Fruit fly (Drosophila melanogaster): ENCODE measurements around the gene CG13101.
A peak's percentile ranks its signal among the peaks of the same experiment; 100 is the strongest.

The CG13101 gene

dm6 chr2L:8951184-8951934, 33.3 kb downstream of the CG13101 start, which contains the start of gene C1GalTA (continued):
- TF ChIP-seq ato (GFP tag; IDR thresholded peaks at IDR 0.05; ENCODE audit: partially characterized antibody): no peak
- peak; percentile 95 for TF ChIP-seq CG9215 (GFP tag; IDR thresholded peaks at IDR 0.05)
- no peak for TF ChIP-seq btn (GFP tag; optimal IDR thresholded peaks at IDR 0.05)
- peak; percentile 97 for TF ChIP-seq lmd (GFP tag; IDR thresholded peaks at IDR 0.05)
- peak; percentile 31 for TF ChIP-seq Bdp1 (GFP tag; optimal IDR thresholded peaks at IDR 0.05)
- TF ChIP-seq CG8944 (GFP tag; optimal IDR thresholded peaks at IDR 0.05): no peak
- peak; percentile 35 for TF ChIP-seq Dp (GFP tag; optimal IDR thresholded peaks at IDR 0.05)
- peak; percentile 92 for TF ChIP-seq ewg (GFP tag; optimal IDR thresholded peaks at IDR 0.05)
- TF ChIP-seq grau (tag; optimal IDR thresholded peaks at IDR 0.05): peak; percentile 99
- TF ChIP-seq Deaf1 (tag; optimal IDR thresholded peaks at IDR 0.05): peak; percentile 93
- TF ChIP-seq fd3F (GFP tag; optimal IDR thresholded peaks at IDR 0.05): peak; percentile 97
- TF ChIP-seq CG17612 (GFP tag; IDR thresholded peaks at IDR 0.05): peak; percentile 87
- peak; percentile 50 for TF ChIP-seq Dip3 (GFP tag; optimal IDR thresholded peaks at IDR 0.05)
- TF ChIP-seq ttk (GFP tag; IDR thresholded peaks at IDR 0.05): peak; percentile 96
- TF ChIP-seq CG18011 (GFP tag; optimal IDR thresholded peaks at IDR 0.05): peak; percentile 79
- no peak for TF ChIP-seq CkIIα-i1 (GFP tag; IDR thresholded peaks at IDR 0.05)
- TF ChIP-seq CG15011 (GFP tag; optimal IDR thresholded peaks at IDR 0.05): peak; percentile 97
- TF ChIP-seq tll (GFP tag; optimal IDR thresholded peaks at IDR 0.05): peak in 1 of 2 experiments; percentile 51
- peak; percentile 99 for TF ChIP-seq gcm (GFP tag; optimal IDR thresholded peaks at IDR 0.05)
- no peak for TF ChIP-seq hb (GFP tag; IDR thresholded peaks at IDR 0.05; ENCODE audit: partially characterized antibody)
- TF ChIP-seq lab (GFP tag; optimal IDR thresholded peaks at IDR 0.05): peak; percentile 98
- TF ChIP-seq CG8765 (GFP tag; IDR thresholded peaks at IDR 0.05): peak; percentile 83
- TF ChIP-seq lbe (GFP tag; optimal IDR thresholded peaks at IDR 0.05): peak; percentile 90
- TF ChIP-seq eve (GFP tag; optimal IDR thresholded peaks at IDR 0.05): peak in 1 of 2 experiments; percentile 78
- no peak for TF ChIP-seq CG7963 (GFP tag; IDR thresholded peaks at IDR 0.05; ENCODE audit: partially characterized antibody)
- TF ChIP-seq CG8281 (tag; optimal IDR thresholded peaks at IDR 0.05): peak; percentile 90
- TF ChIP-seq sima (GFP tag; optimal IDR thresholded peaks at IDR 0.05): no peak
- TF ChIP-seq wor (GFP tag; IDR thresholded peaks at IDR 0.05): peak; percentile 90
- TF ChIP-seq Hr39 (optimal IDR thresholded peaks at IDR 0.05): no peak
- peak; percentile 98 for TF ChIP-seq CG12299 (tag; optimal IDR thresholded peaks at IDR 0.05)
- TF ChIP-seq CG11247 (GFP tag; IDR thresholded peaks at IDR 0.05): peak; percentile 93
- TF ChIP-seq CG33213 (GFP tag; optimal IDR thresholded peaks at IDR 0.05): peak; percentile 50
- peak; percentile 72 for TF ChIP-seq pum (GFP tag; optimal IDR thresholded peaks at IDR 0.05)
- peak; percentile 96 for TF ChIP-seq CG34422 (GFP tag; IDR thresholded peaks at IDR 0.05)
- TF ChIP-seq maf-S (GFP tag; optimal IDR thresholded peaks at IDR 0.05): peak; percentile 21
- peak; percentile 95 for TF ChIP-seq ranshi (GFP tag; IDR thresholded peaks at IDR 0.05)
- TF ChIP-seq schlank (tag; optimal IDR thresholded peaks at IDR 0.05): peak; percentile 78
- peak; percentile 98 for TF ChIP-seq CrebB (tag; optimal IDR thresholded peaks at IDR 0.05)
- TF ChIP-seq CG15269 (tag; optimal IDR thresholded peaks at IDR 0.05): peak; percentile 99
- peak; percentile 97 for TF ChIP-seq CG7271 (tag; optimal IDR thresholded peaks at IDR 0.05)
- peak; percentile 90 for TF ChIP-seq peb (GFP tag; IDR thresholded peaks at IDR 0.05)
- TF ChIP-seq gt (GFP tag; IDR thresholded peaks at IDR 0.05): peak; percentile 80; the same call in 1 of the 2 replicates
- peak; percentile 93 for TF ChIP-seq rib (GFP tag; IDR thresholded peaks at IDR 0.05)
- peak; percentile 99 for TF ChIP-seq CG13424 (tag; optimal IDR thresholded peaks at IDR 0.05)
- peak; percentile 97 for TF ChIP-seq Asciz (GFP tag; optimal IDR thresholded peaks at IDR 0.05)
- TF ChIP-seq CG1832 (GFP tag; optimal IDR thresholded peaks at IDR 0.05): no peak
- TF ChIP-seq CG13624 (GFP tag; optimal IDR thresholded peaks at IDR 0.05): peak; percentile 61
- TF ChIP-seq CHES-1-like (GFP tag; optimal IDR thresholded peaks at IDR 0.05): peak; percentile 78
- peak; percentile 99 for TF ChIP-seq CG14710 (tag; optimal IDR thresholded peaks at IDR 0.05)
